Fruit fly (Drosophila melanogaster) whole organism, embryonic: ENCODE measurements around the gene CG13026.
A peak's percentile ranks its signal among the peaks of the same experiment; 100 is the strongest.

ENCODE experiments used
- Awh ChIP-seq: fragments of 200-800 bp; sonication (Bioruptor generic); IDR thresholded peaks from 2 replicates; pipeline ENCODE4, ENCODE4 v1.3.6; 2022; ENCODE audit warnings: missing biosample characterization, missing genetic modification characterization
- C15 ChIP-seq: fragments of 200-800 bp; sonication (Bioruptor generic); IDR thresholded peaks from 3 replicates; pipeline ENCODE4 v1.3.6; 2022; ENCODE audit warnings: missing biosample characterization, missing genetic modification characterization
- CG10209 ChIP-seq: fragments of 200-800 bp; sonication (Bioruptor generic); optimal IDR thresholded peaks from 3 replicates; lab custom pipeline; 2017; ENCODE audit warnings: missing biosample characterization, mild to moderate bottlenecking, missing genetic modification characterization, missing genetic modification reagents
- CG1024 ChIP-seq: fragments of 200-800 bp; sonication (Bioruptor generic); IDR thresholded peaks from 2 replicates; pipeline ENCODE4 v1.3.6; 2022; ENCODE audit warnings: missing biosample characterization, missing genetic modification characterization
- CG12659 ChIP-seq: fragments of 200-800 bp; sonication (Bioruptor generic); optimal IDR thresholded peaks from 3 replicates; lab custom pipeline; 2017; ENCODE audit warnings: mild to moderate bottlenecking, missing biosample characterization, missing genetic modification reagents, missing genetic modification characterization
- CG1529 ChIP-seq: fragments of 200-800 bp; sonication (Bioruptor generic); optimal IDR thresholded peaks from 3 replicates; lab custom pipeline; 2018; ENCODE audit warnings: missing biosample characterization, missing genetic modification characterization
- CG15696 ChIP-seq: fragments of 200-800 bp; sonication (Bioruptor generic); optimal IDR thresholded peaks from 2 replicates; lab custom pipeline; 2019; ENCODE audit warnings: missing biosample characterization, mild to moderate bottlenecking, missing genetic modification characterization, moderate library complexity
- CG18476 ChIP-seq: fragments of 200-800 bp; sonication (Bioruptor generic); optimal IDR thresholded peaks from 2 replicates; lab custom pipeline; 2016; ENCODE audit warnings: missing biosample characterization, mild to moderate bottlenecking, missing genetic modification characterization
- CG32532 ChIP-seq: fragments of 200-800 bp; sonication (Bioruptor generic); IDR thresholded peaks from 2 replicates; pipeline ENCODE4 v1.3.6; 2022; ENCODE audit warnings: missing biosample characterization, missing genetic modification characterization
- CG33557 ChIP-seq: fragments of 200-800 bp; sonication (Bioruptor generic); optimal IDR thresholded peaks from 2 replicates; lab custom pipeline; 2019; ENCODE audit warnings: missing biosample characterization, mild to moderate bottlenecking, missing genetic modification characterization, moderate library complexity
- CG34224 ChIP-seq: fragments of 200-800 bp; sonication (Bioruptor generic); IDR thresholded peaks from 3 replicates; pipeline ENCODE4 v1.3.6; 2022; ENCODE audit warnings: missing biosample characterization, missing genetic modification characterization; ENCODE audit not compliant: partially characterized antibody
- CG3995 ChIP-seq: fragments of 200-800 bp; sonication (Bioruptor generic); optimal IDR thresholded peaks from 3 replicates; lab custom pipeline; 2016; ENCODE audit warnings: missing biosample characterization, missing genetic modification characterization
- CG6272 ChIP-seq: fragments of 200-800 bp; sonication (Bioruptor generic); IDR thresholded peaks from 2 replicates; pipeline ENCODE4 v1.3.6; 2022; ENCODE audit warnings: missing biosample characterization, missing genetic modification characterization
- CG7357 ChIP-seq: fragments of 200-800 bp; sonication (Bioruptor generic); IDR thresholded peaks from 3 replicates; pipeline ENCODE4 v1.3.6; 2022; ENCODE audit warnings: missing biosample characterization, missing genetic modification characterization
- CG7786 ChIP-seq: fragments of 200-800 bp; sonication (Bioruptor generic); optimal IDR thresholded peaks from 2 replicates; lab custom pipeline; 2016; ENCODE audit warnings: missing biosample characterization, missing genetic modification characterization
- CG7839 ChIP-seq: fragments of 200-800 bp; sonication (Bioruptor generic); optimal IDR thresholded peaks from 3 replicates; lab custom pipeline; 2018; ENCODE audit warnings: missing biosample characterization, mild to moderate bottlenecking, missing genetic modification characterization, moderate library complexity
- CG8359 ChIP-seq: fragments of 200-800 bp; sonication (Bioruptor generic); optimal IDR thresholded peaks from 2 replicates; lab custom pipeline; 2017; ENCODE audit warnings: missing biosample characterization, mild to moderate bottlenecking, missing genetic modification characterization, borderline replicate concordance
- CG9215 ChIP-seq: fragments of 200-800 bp; sonication (Bioruptor generic); IDR thresholded peaks from 2 replicates; pipeline ENCODE4 v1.3.6; 2022; ENCODE audit warnings: missing biosample characterization, missing genetic modification characterization
- Deaf1 ChIP-seq: fragments of 200-800 bp; optimal IDR thresholded peaks from 3 replicates; lab custom pipeline; 2019; ENCODE audit warnings: missing biosample characterization, mild to moderate bottlenecking, missing genetic modification characterization, moderate library complexity
- Dip2 ChIP-seq: fragments of 200-800 bp; sonication (Bioruptor generic); IDR thresholded peaks from 2 replicates; pipeline ENCODE4 v1.3.6; 2022; ENCODE audit warnings: missing biosample characterization, missing genetic modification characterization
- Dp ChIP-seq: fragments of 200-800 bp; sonication (Bioruptor generic); optimal IDR thresholded peaks from 2 replicates; lab custom pipeline; 2018; ENCODE audit warnings: missing biosample characterization, mild to moderate bottlenecking, missing genetic modification characterization, moderate library complexity
- Ets97D ChIP-seq: fragments of 200-800 bp; sonication (Bioruptor generic); optimal IDR thresholded peaks from 3 replicates; lab custom pipeline; 2016; ENCODE audit warnings: missing biosample characterization, missing genetic modification characterization
- Gsc ChIP-seq: fragments of 200-800 bp; sonication (Bioruptor generic); IDR thresholded peaks from 2 replicates; pipeline ENCODE4 v1.3.6; 2022; ENCODE audit warnings: missing biosample characterization, missing genetic modification characterization
- HLH3B ChIP-seq: fragments of 200-800 bp; sonication (Bioruptor generic); IDR thresholded peaks from 2 replicates; pipeline ENCODE4 v1.3.6; 2022; ENCODE audit warnings: missing biosample characterization, missing genetic modification characterization
- HLH54F ChIP-seq: fragments of 200-800 bp; sonication (Bioruptor generic); optimal IDR thresholded peaks from 3 replicates; lab custom pipeline; 2016; ENCODE audit warnings: missing biosample characterization, missing genetic modification characterization
- MBD-R2 ChIP-seq: fragments of 200-800 bp; sonication (Bioruptor generic); IDR thresholded peaks from 2 replicates; pipeline ENCODE4 v1.3.6; 2022; ENCODE audit warnings: missing biosample characterization, missing genetic modification characterization
- Rfx ChIP-seq: fragments of 200-800 bp; sonication (Bioruptor generic); IDR thresholded peaks from 2 replicates; pipeline ENCODE4 v1.3.6; 2022; ENCODE audit warnings: missing biosample characterization, missing genetic modification characterization
- Stat92E ChIP-seq, 3 experiments: fragments of >200 bp in 2 of 3; fragments of 200-800 bp in 1 of 3; sonication (Bioruptor generic) in 1 of 3; optimal IDR thresholded peaks; 2 replicates each; lab custom pipeline; 2017 to 2019; ENCODE audit warnings: missing biosample characterization in 3 of 3, missing genetic modification characterization in 3 of 3, mild to moderate bottlenecking in 1 of 3, moderate library complexity in 1 of 3
- TFAM ChIP-seq: fragments of 200-800 bp; sonication (Bioruptor generic); optimal IDR thresholded peaks from 2 replicates; lab custom pipeline; 2017; ENCODE audit warnings: missing biosample characterization, missing genetic modification characterization, inconsistent platforms
- ato ChIP-seq: fragments of 200-800 bp; sonication (Bioruptor generic); IDR thresholded peaks from 2 replicates; pipeline ENCODE4 v1.3.6; 2022; ENCODE audit warnings: missing biosample characterization, missing genetic modification characterization; ENCODE audit not compliant: partially characterized antibody
- az2 ChIP-seq: fragments of 200-800 bp; sonication (Bioruptor generic); optimal IDR thresholded peaks from 3 replicates; lab custom pipeline; 2016; ENCODE audit warnings: missing biosample characterization, missing genetic modification characterization
- bsh ChIP-seq, 2 experiments: fragments of 200-800 bp; sonication (Bioruptor generic); optimal IDR thresholded peaks; 2 replicates each; lab custom pipeline; 2017 to 2018; ENCODE audit warnings: mild to moderate bottlenecking in 2 of 2, missing biosample characterization in 2 of 2, missing genetic modification characterization in 2 of 2, moderate library complexity in 1 of 2
- cato ChIP-seq: fragments of 200-800 bp; sonication (Bioruptor generic); optimal IDR thresholded peaks from 2 replicates; lab custom pipeline; 2016; ENCODE audit warnings: missing biosample characterization, missing genetic modification characterization, borderline replicate concordance
- chinmo ChIP-seq: fragments of 200-800 bp; sonication (Bioruptor generic); IDR thresholded peaks from 4 replicates; pipeline ENCODE4 v1.3.6; 2022; ENCODE audit warnings: missing biosample characterization, missing genetic modification characterization; ENCODE audit not compliant: partially characterized antibody
- da ChIP-seq: fragments of 200-800 bp; sonication (Bioruptor generic); optimal IDR thresholded peaks from 2 replicates; lab custom pipeline; 2016; ENCODE audit warnings: missing biosample characterization, missing genetic modification characterization
- dimm ChIP-seq: fragments of 200-800 bp; sonication (Bioruptor generic); IDR thresholded peaks from 2 replicates; pipeline ENCODE4 v1.3.6; 2022; ENCODE audit warnings: missing biosample characterization, missing genetic modification characterization
- dmrt99B ChIP-seq: fragments of 200-800 bp; sonication (Bioruptor generic); optimal IDR thresholded peaks from 2 replicates; lab custom pipeline; 2018; ENCODE audit warnings: missing biosample characterization, mild to moderate bottlenecking, missing genetic modification characterization, moderate library complexity
- lmd ChIP-seq: fragments of 200-800 bp; sonication (Bioruptor generic); IDR thresholded peaks from 2 replicates; pipeline ENCODE4 v1.3.6; 2022; ENCODE audit warnings: missing biosample characterization, missing genetic modification characterization
- lov ChIP-seq, 2 experiments: fragments of 200-800 bp in 1 of 2; fragments of >200 bp in 1 of 2; sonication (Bioruptor generic) in 1 of 2; IDR thresholded peaks in 1 of 2; optimal IDR thresholded peaks in 1 of 2; 2 replicates in 1 of 2; 3 replicates in 1 of 2; pipeline versions ENCODE4 v1.3.6 to Lab custom; 2017 to 2022; ENCODE audit warnings: missing biosample characterization in 1 of 2, missing genetic modification characterization in 1 of 2
- pum ChIP-seq: fragments of 200-800 bp; sonication (Bioruptor generic); optimal IDR thresholded peaks from 2 replicates; lab custom pipeline; 2016; ENCODE audit warnings: missing biosample characterization, missing genetic modification characterization
- sc ChIP-seq, 3 experiments: fragments of >200 bp in 2 of 3; fragments of 200-800 bp in 1 of 3; sonication (Bioruptor generic) in 1 of 3; optimal IDR thresholded peaks; 2 replicates in 2 of 3; 3 replicates in 1 of 3; lab custom pipeline; 2017; ENCODE audit warnings: mild to moderate bottlenecking in 1 of 3, missing biosample characterization in 1 of 3, missing genetic modification characterization in 1 of 3, missing genetic modification reagents in 1 of 3
- sd ChIP-seq: fragments of 200-800 bp; sonication (Bioruptor generic); optimal IDR thresholded peaks from 3 replicates; lab custom pipeline; 2018; ENCODE audit warnings: missing biosample characterization, mild to moderate bottlenecking, missing genetic modification characterization, moderate library complexity
- slbo ChIP-seq: fragments of 200-800 bp; sonication (Bioruptor generic); IDR thresholded peaks from 2 replicates; pipeline ENCODE4 v1.3.6; 2022; ENCODE audit warnings: missing biosample characterization, missing genetic modification characterization
- sna ChIP-seq: fragments of 200-800 bp; sonication (Bioruptor generic); IDR thresholded peaks from 2 replicates; pipeline ENCODE4 v1.3.6; 2022; ENCODE audit warnings: missing biosample characterization, missing genetic modification characterization; ENCODE audit not compliant: partially characterized antibody
- tap ChIP-seq: fragments of 200-800 bp; optimal IDR thresholded peaks from 3 replicates; lab custom pipeline; 2019; ENCODE audit warnings: missing biosample characterization, mild to moderate bottlenecking, missing genetic modification characterization, moderate library complexity
- unpg ChIP-seq: fragments of 200-800 bp; sonication (Bioruptor generic); optimal IDR thresholded peaks from 3 replicates; lab custom pipeline; 2018; ENCODE audit warnings: missing biosample characterization, mild to moderate bottlenecking, missing genetic modification characterization, moderate library complexity
- wdn ChIP-seq: fragments of 200-800 bp; sonication (Bioruptor generic); IDR thresholded peaks from 2 replicates; pipeline ENCODE4 v1.3.6; 2022; ENCODE audit warnings: missing biosample characterization, missing genetic modification characterization
- z ChIP-seq: fragments of 200-800 bp; sonication (Bioruptor generic); IDR thresholded peaks from 3 replicates; pipeline ENCODE4 v1.3.6; 2022; ENCODE audit warnings: missing biosample characterization, missing genetic modification characterization

Gene CG13026

DNA sequence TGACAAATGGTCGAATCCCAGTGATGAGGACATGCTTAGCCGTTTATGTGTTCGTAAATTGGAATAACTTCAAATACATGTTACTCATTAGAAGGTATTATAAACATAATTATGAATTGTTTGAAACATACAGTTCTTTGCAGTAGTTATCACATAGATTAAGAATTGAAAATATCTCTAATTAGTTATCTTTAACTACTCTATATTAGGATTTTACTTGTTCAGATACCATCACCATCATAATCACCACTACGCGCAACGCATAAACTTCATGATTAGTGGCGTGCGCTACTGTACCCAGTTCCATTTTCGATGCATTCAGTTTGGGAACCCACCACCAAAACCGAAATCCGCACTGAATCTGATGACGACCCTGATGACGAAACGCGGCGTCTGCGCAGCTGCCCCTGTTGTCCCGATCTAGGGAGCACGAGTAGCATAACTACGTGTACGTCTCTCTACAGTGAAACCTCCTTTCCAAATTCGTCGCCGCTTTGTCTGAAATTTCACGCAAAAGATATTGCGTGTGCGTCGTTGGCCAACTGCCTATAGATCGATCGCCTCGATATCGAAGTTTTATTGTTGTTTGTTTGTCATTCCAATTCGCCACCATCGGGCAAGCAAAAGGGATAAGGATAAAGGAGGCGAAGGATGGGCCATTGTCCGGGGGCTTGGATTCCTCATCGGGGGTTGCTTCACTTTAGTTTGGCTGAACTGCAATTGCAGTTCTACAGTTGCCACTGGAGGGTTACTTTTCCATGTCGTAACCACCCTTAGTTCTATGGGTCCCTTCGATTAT, 18.1 kb upstream of the CG13026 start (continued):
- TF ChIP-seq dimm (GFP tag; lab: Robert Waterston, UW) (no peak), dmrt99B (tag; lab: Kevin White, UChicago) (peak; percentile 29), CG18476 (GFP tag; lab: Kevin White, UChicago) (no peak), Gsc (GFP tag; lab: Robert Waterston, UW) (no peak), da (GFP tag; lab: Kevin White, UChicago) (no peak), CG12659 (GFP tag; lab: Kevin White, UChicago) (no peak), sd (no peak), Dp (no peak), CG7839 (tag; lab: Kevin White, UChicago) (peak; percentile 30), CG10209 (no peak), chinmo (GFP tag; lab: Robert Waterston, UW) (no peak), TFAM (GFP tag; lab: Kevin White, UChicago) (no peak), ato (GFP tag; lab: Robert Waterston, UW) (no peak), CG1024 (no peak), unpg (GFP tag; lab: Kevin White, UChicago) (no peak), CG3995 (GFP tag; lab: Kevin White, UChicago) (no peak), Deaf1 (tag; lab: Kevin White, UChicago) (no peak), CG34224 (GFP tag; lab: Robert Waterston, UW) (no peak), cato (GFP tag; lab: Kevin White, UChicago) (no peak), HLH54F (no peak), slbo (GFP tag; lab: Robert Waterston, UW) (no peak), lmd (no peak), az2 (no peak), CG8359 (GFP tag; lab: Kevin White, UChicago) (no peak), sna (GFP tag; lab: Robert Waterston, UW) (no peak), Dip2 (GFP tag; lab: Robert Waterston, UW) (no peak), CG33557 (GFP tag; lab: Kevin White, UChicago) (peak; percentile 13), HLH3B (GFP tag; lab: Robert Waterston, UW) (no peak), CG1529 (GFP tag; lab: Kevin White, UChicago) (no peak), Stat92E (GFP tag; optimal IDR thresholded peaks at IDR 0.05; lab: Kevin White, UChicago) (no peak), wdn (GFP tag; lab: Robert Waterston, UW) (no peak), z (no peak), CG15696 (tag; lab: Kevin White, UChicago) (peak; percentile 76), lov (optimal IDR thresholded peaks at IDR 0.05; lab: Kevin White, UChicago) (no peak), lov (GFP tag; IDR thresholded peaks at IDR 0.05; lab: Robert Waterston, UW) (no peak), CG7786 (GFP tag; lab: Kevin White, UChicago) (no peak), Rfx (GFP tag; lab: Robert Waterston, UW) (no peak), Ets97D (GFP tag; lab: Kevin White, UChicago) (no peak), MBD-R2 (GFP tag; lab: Robert Waterston, UW) (no peak), sc (optimal IDR thresholded peaks at IDR 0.05; lab: Kevin White, UChicago) (no peak), sc (GFP tag; optimal IDR thresholded peaks at IDR 0.05; lab: Kevin White, UChicago) (no peak), pum (GFP tag; lab: Kevin White, UChicago) (no peak), CG9215 (GFP tag; lab: Robert Waterston, UW) (no peak), bsh (GFP tag; optimal IDR thresholded peaks at IDR 0.05; lab: Kevin White, UChicago) (peak in 1 of 2 experiments; percentile 19), CG6272 (no peak), CG7357 (no peak), tap (tag; lab: Kevin White, UChicago) (no peak), Awh (GFP tag; lab: Robert Waterston, UW) (no peak), CG32532 (GFP tag; lab: Robert Waterston, UW) (no peak), C15 (GFP tag; lab: Robert Waterston, UW) (no peak)
